Worm (Caenorhabditis elegans) whole organism, mixed stage, embryonic: ENCODE data around the gene madf-11.

Experiments
- M03D4.4 ChIP-seq: sonication (generic microtip); optimal IDR thresholded peaks from 2 replicates; lab custom pipeline; 2017; ENCODE audit warnings: mild to moderate bottlenecking, missing genetic modification characterization, missing compliant biosample characterization
- bed-3 ChIP-seq: fragments of 200-800 bp; sonication (Bioruptor generic); optimal IDR thresholded peaks from 3 replicates; lab custom pipeline; 2018; ENCODE audit warnings: mild to moderate bottlenecking, missing genetic modification characterization, moderate library complexity, missing compliant biosample characterization
- blmp-1 ChIP-seq: fragments of 150-350 bp; optimal IDR thresholded peaks from 2 replicates; lab custom pipeline; 2014; ENCODE audit warnings: missing biosample characterization, missing genetic modification characterization
- ceh-39 ChIP-seq: fragments of 150-350 bp; optimal IDR thresholded peaks from 2 replicates; lab custom pipeline; 2014; ENCODE audit warnings: missing biosample characterization, missing genetic modification characterization
- ceh-43 ChIP-seq: fragments of 200-800 bp; sonication (Bioruptor generic); optimal IDR thresholded peaks from 2 replicates; lab custom pipeline; 2018; ENCODE audit warnings: mild to moderate bottlenecking, missing genetic modification characterization, moderate library complexity, missing compliant biosample characterization
- ceh-83 ChIP-seq: fragments of 200-800 bp; sonication (Bioruptor generic); optimal IDR thresholded peaks from 2 replicates; lab custom pipeline; 2018; ENCODE audit warnings: mild to moderate bottlenecking, missing genetic modification characterization, missing compliant biosample characterization
- ces-1 ChIP-seq: fragments of 150-350 bp; optimal IDR thresholded peaks from 2 replicates; lab custom pipeline; 2014; ENCODE audit warnings: missing biosample characterization, missing genetic modification reagents, missing genetic modification characterization
- cnd-1 ChIP-seq: fragments of 200-800 bp; sonication (Bioruptor generic); optimal IDR thresholded peaks from 2 replicates; lab custom pipeline; 2018; ENCODE audit warnings: mild to moderate bottlenecking, missing genetic modification characterization, missing compliant biosample characterization
- drap-1 ChIP-seq: fragments of 200-800 bp; sonication (Bioruptor generic); optimal IDR thresholded peaks from 3 replicates; lab custom pipeline; 2018; ENCODE audit warnings: mild to moderate bottlenecking, missing genetic modification characterization, missing compliant biosample characterization
- elt-1 ChIP-seq: sonication (generic microtip); optimal IDR thresholded peaks from 2 replicates; lab custom pipeline; 2017; ENCODE audit warnings: missing genetic modification characterization, mild to moderate bottlenecking, missing compliant biosample characterization, antibody characterized with exemption, moderate library complexity, borderline replicate concordance; ENCODE audit not compliant: insufficient read depth
- elt-3 ChIP-seq: fragments of 150-350 bp; optimal IDR thresholded peaks from 2 replicates; lab custom pipeline; 2014; ENCODE audit warnings: missing biosample characterization, missing genetic modification characterization
- flh-1 ChIP-seq: fragments of 200-800 bp; sonication (Bioruptor generic); optimal IDR thresholded peaks from 2 replicates; lab custom pipeline; 2018; ENCODE audit warnings: mild to moderate bottlenecking, missing genetic modification characterization, moderate library complexity, missing compliant biosample characterization
- ham-2 ChIP-seq: fragments of 200-800 bp; sonication (Bioruptor generic); optimal IDR thresholded peaks from 2 replicates; lab custom pipeline; 2018; ENCODE audit warnings: mild to moderate bottlenecking, missing genetic modification characterization, missing compliant biosample characterization
- hlh-1 ChIP-seq: fragments of 150-350 bp; optimal IDR thresholded peaks from 2 replicates; lab custom pipeline; 2014; ENCODE audit warnings: missing biosample characterization, missing genetic modification reagents, missing genetic modification characterization
- lin-13 ChIP-seq: fragments of 150-350 bp; optimal IDR thresholded peaks from 2 replicates; lab custom pipeline; 2014; ENCODE audit warnings: missing biosample characterization, missing genetic modification characterization
- lin-32 ChIP-seq: fragments of 200-800 bp; sonication (Bioruptor generic); optimal IDR thresholded peaks from 2 replicates; lab custom pipeline; 2018; ENCODE audit warnings: mild to moderate bottlenecking, missing genetic modification characterization, missing compliant biosample characterization
- lsy-2 ChIP-seq: fragments of 150-350 bp; optimal IDR thresholded peaks from 2 replicates; lab custom pipeline; 2014; ENCODE audit warnings: missing biosample characterization, missing genetic modification characterization
- mab-5 ChIP-seq: fragments of 150-350 bp; optimal IDR thresholded peaks from 2 replicates; lab custom pipeline; 2014; ENCODE audit warnings: missing biosample characterization, missing genetic modification characterization
- mep-1 ChIP-seq: fragments of 150-350 bp; optimal IDR thresholded peaks from 2 replicates; lab custom pipeline; 2017; ENCODE audit warnings: missing biosample characterization, missing genetic modification reagents, missing genetic modification characterization, inconsistent platforms
- mls-2 ChIP-seq: sonication (generic microtip); optimal IDR thresholded peaks from 2 replicates; lab custom pipeline; 2016; ENCODE audit warnings: mild to moderate bottlenecking, missing genetic modification characterization, moderate library complexity, missing compliant biosample characterization
- nhr-12 ChIP-seq: fragments of 150-350 bp; optimal IDR thresholded peaks from 2 replicates; lab custom pipeline; 2014; ENCODE audit warnings: missing biosample characterization, missing genetic modification characterization
- nhr-2 ChIP-seq: fragments of 150-350 bp; optimal IDR thresholded peaks from 2 replicates; lab custom pipeline; 2014; ENCODE audit warnings: missing biosample characterization, missing genetic modification characterization
- nhr-237 ChIP-seq: fragments of 150-350 bp; optimal IDR thresholded peaks from 2 replicates; lab custom pipeline; 2014; ENCODE audit warnings: missing biosample characterization, missing genetic modification characterization
- nhr-28 ChIP-seq: fragments of 150-350 bp; optimal IDR thresholded peaks from 2 replicates; lab custom pipeline; 2014; ENCODE audit warnings: missing biosample characterization, missing genetic modification characterization
- nhr-76 ChIP-seq: sonication (generic microtip); optimal IDR thresholded peaks from 2 replicates; lab custom pipeline; 2017; ENCODE audit warnings: missing biosample characterization, missing genetic modification characterization
- pha-4 ChIP-seq: fragments of 150-350 bp; optimal IDR thresholded peaks from 2 replicates; lab custom pipeline; 2018; ENCODE audit warnings: missing biosample characterization, missing genetic modification reagents, missing genetic modification characterization
- sem-2 ChIP-seq: fragments of 200-800 bp; sonication (Bioruptor generic); optimal IDR thresholded peaks from 2 replicates; lab custom pipeline; 2018; ENCODE audit warnings: mild to moderate bottlenecking, missing genetic modification characterization, missing compliant biosample characterization
- snpc-4 ChIP-seq: fragments of 150-350 bp; optimal IDR thresholded peaks from 2 replicates; lab custom pipeline; 2014; ENCODE audit warnings: missing biosample characterization, missing genetic modification characterization
- sptf-1 ChIP-seq: sonication (generic microtip); optimal IDR thresholded peaks from 2 replicates; lab custom pipeline; 2017; ENCODE audit warnings: mild to moderate bottlenecking, missing genetic modification characterization, moderate library complexity, missing compliant biosample characterization
- tbx-8 ChIP-seq: fragments of 200-800 bp; sonication (Bioruptor generic); optimal IDR thresholded peaks from 2 replicates; lab custom pipeline; 2018; ENCODE audit warnings: mild to moderate bottlenecking, missing genetic modification characterization, moderate library complexity, missing compliant biosample characterization
- unc-120 ChIP-seq: sonication (generic microtip); optimal IDR thresholded peaks from 2 replicates; lab custom pipeline; 2017; ENCODE audit warnings: missing genetic modification characterization, missing compliant biosample characterization; ENCODE audit not compliant: poor library complexity, severe bottlenecking
- unc-39 ChIP-seq: fragments of 150-350 bp; optimal IDR thresholded peaks from 2 replicates; lab custom pipeline; 2014; ENCODE audit warnings: missing biosample characterization, missing genetic modification characterization
- unc-62 ChIP-seq: fragments of 150-350 bp; optimal IDR thresholded peaks from 2 replicates; lab custom pipeline; 2014; ENCODE audit warnings: missing biosample characterization, missing genetic modification reagents, missing genetic modification characterization
- zip-8 ChIP-seq: fragments of 150-350 bp; optimal IDR thresholded peaks from 2 replicates; lab custom pipeline; 2014; ENCODE audit warnings: missing biosample characterization, missing genetic modification characterization
- ztf-11 ChIP-seq: fragments of 150-350 bp; optimal IDR thresholded peaks from 2 replicates; lab custom pipeline; 2014; ENCODE audit warnings: missing biosample characterization, missing genetic modification characterization

madf-11 gene

DNA sequence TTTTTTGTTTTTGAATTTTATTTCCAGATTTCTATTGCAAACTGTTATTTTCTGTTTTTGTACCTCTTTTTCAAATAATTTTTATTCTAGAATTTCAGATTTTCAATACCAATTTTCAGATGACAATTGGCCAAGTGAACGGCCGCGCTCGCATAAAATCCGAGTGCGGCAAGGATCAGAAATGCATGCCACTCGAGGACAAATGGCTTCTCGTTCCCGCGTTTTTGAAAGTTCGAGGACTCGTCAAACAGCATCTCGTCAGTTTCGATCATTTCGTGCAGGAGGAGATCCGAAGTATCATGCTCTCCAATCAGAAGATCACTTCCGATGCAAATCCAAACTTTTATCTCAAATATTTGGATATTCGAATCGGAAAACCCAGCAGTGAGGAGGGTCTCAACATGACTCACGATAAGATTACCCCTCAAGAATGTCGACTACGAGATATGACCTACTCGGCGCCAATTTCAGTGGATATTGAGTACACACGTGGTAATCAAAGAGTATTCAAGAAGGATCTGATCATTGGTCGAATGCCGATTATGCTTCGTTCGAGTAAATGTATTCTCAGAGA lies 46.0 kb downstream of the madf-11 start, which contains the start of gene rpc-2:
Gene rpc-2, plus strand, starts transcription at position 120 of the 574 bp plus-strand sequence.
- TF ChIP-seq mab-5 (no peak), drap-1 (no peak), ceh-43 (GFP tag; lab: Kevin White, UChicago) (no peak), flh-1 (GFP tag; lab: Kevin White, UChicago) (no peak), ztf-11 (no peak), mls-2 (no peak), ceh-83 (no peak), cnd-1 (no peak), tbx-8 (no peak), nhr-12 (tag; lab: Kevin White, UChicago) (no peak), mep-1 (tag; lab: Kevin White, UChicago) (no peak), lin-13 (tag; lab: Kevin White, UChicago) (no peak)

DNA sequence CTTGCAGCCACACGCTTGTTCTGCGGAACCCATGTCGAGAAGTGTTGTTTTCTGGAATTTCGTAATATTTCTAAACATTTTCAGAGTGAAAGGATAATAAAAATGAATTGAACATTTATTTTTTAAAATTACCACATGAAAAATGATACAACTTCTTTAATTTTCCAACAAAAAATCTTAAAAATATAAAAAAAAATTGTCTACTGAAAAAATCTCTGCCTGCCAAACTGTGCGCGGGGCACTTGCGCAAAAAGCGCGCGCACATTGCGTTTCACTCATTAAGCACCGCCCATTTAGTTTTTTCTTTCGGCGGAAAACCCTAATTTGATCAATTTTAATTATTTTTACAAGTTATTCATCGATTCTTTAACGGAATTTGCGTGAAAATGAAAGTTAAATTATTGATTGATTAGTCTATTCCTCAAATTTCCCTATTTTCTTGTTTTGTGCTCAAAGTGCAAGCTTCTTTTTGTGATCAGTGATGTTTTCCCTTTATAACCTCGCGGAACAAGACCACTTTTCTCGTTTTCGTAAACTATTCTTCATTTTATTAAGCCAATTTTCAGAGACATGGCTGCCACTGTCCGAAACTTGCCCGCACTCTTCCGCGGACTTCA lies 48.3 kb downstream of the madf-11 start, which contains the start of the genes nmad-1 and hach-1:
Gene nmad-1, minus strand, starts transcription at position 51 of the 617 bp plus-strand sequence.
Gene hach-1, plus strand, starts transcription at position 567 of the 617 bp plus-strand sequence.
- TF ChIP-seq ces-1 (peak; percentile 91), unc-62 (no peak), mab-5 (peak; percentile 56), hlh-1 (tag; lab: Kevin White, UChicago) (peak; percentile 71), nhr-76 (tag; lab: Kevin White, UChicago) (peak; percentile 33), nhr-12 (tag; lab: Kevin White, UChicago) (no peak), bed-3 (GFP tag; lab: Kevin White, UChicago) (peak; percentile 85), nhr-28 (tag; lab: Kevin White, UChicago) (no peak), sem-2 (GFP tag; lab: Kevin White, UChicago) (peak; percentile 76), cnd-1 (peak; percentile 91), unc-120 (tag; lab: Kevin White, UChicago) (peak; percentile 93), nhr-2 (no peak), M03D4.4 (tag; lab: Kevin White, UChicago) (peak; percentile 95), zip-8 (tag; lab: Kevin White, UChicago) (no peak), elt-1 (peak; percentile 35), blmp-1 (peak; percentile 74), ceh-83 (peak; percentile 94), unc-39 (no peak), pha-4 (tag; lab: Kevin White, UChicago) (no peak), lsy-2 (tag; lab: Kevin White, UChicago) (peak; percentile 64), mep-1 (tag; lab: Kevin White, UChicago) (peak; percentile 90), ceh-43 (GFP tag; lab: Kevin White, UChicago) (peak; percentile 97), nhr-237 (tag; lab: Kevin White, UChicago) (peak; percentile 24), mls-2 (peak; percentile 98), flh-1 (GFP tag; lab: Kevin White, UChicago) (peak; percentile 81), tbx-8 (peak; percentile 87), lin-13 (tag; lab: Kevin White, UChicago) (peak; percentile 69), sptf-1 (tag; lab: Kevin White, UChicago) (peak; percentile 98), drap-1 (peak; percentile 87), ztf-11 (peak; percentile 67), ham-2 (GFP tag; lab: Kevin White, UChicago) (peak; percentile 64), elt-3 (tag; lab: Kevin White, UChicago) (no peak), snpc-4 (tag; lab: Kevin White, UChicago) (no peak), ceh-39 (tag; lab: Kevin White, UChicago) (peak; percentile 41), lin-32 (GFP tag; lab: Kevin White, UChicago) (peak; percentile 36)

DNA sequence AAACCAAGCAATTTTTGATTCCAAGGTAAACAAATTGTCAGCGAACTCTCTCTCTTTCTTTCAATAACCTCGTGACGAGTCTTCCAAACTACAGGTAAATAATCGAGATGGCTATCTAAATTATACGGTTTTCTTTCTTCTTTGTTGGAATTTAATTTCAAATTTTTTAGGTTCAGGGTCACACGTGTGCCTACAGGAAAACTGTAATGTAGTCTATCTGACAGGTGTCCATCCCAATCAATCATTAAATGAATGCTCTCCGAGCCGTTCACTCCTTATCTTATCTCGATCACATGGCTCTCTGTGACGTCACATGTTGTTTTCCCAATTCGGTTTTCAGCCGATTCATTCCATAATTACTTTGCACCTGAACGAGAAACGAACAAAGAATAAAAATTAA lies 50.2 kb downstream of the madf-11 start:
- TF ChIP-seq elt-1, result peak; percentile 30
- peak; percentile 47 for TF ChIP-seq unc-62
- no peak for TF ChIP-seq drap-1
- TF ChIP-seq sptf-1 (tag; lab: Kevin White, UChicago), result no peak
